Worm (Caenorhabditis elegans): ENCODE data around the gene ZK822.10.

DNA sequence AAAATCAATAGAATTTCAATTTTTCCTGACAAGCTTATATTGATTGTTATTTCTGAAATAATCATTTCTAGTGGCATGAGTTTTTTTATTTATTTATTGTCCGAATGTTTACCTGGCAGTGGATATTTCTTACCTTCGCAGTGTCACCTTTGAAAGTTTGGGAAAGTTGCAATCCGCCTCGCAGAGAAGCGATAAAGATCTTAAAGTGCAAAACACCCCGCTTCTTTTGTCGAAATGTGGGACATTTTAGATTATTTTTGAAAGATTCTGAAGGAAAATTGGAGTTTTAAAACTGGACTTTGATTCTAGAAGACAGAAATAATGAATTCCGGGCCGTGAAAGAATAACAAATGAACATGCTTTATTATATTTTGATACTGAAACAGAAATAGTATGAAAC is 8.2 kb upstream of the ZK822.10 start:
- no peak for TF ChIP-seq hmg-4 (GFP tag; optimal IDR thresholded peaks at IDR 0.05)
- no peak for TF ChIP-seq tra-4 (tag; optimal IDR thresholded peaks at IDR 0.05)
- TF ChIP-seq ama-1 (optimal IDR thresholded peaks at IDR 0.05), result no peak
- TF ChIP-seq flt-1 (GFP tag; IDR thresholded peaks at IDR 0.05), result no peak
- TF ChIP-seq hnd-1 (tag; optimal IDR thresholded peaks at IDR 0.05), result no peak
- no peak for TF ChIP-seq hmbx-1 (tag; optimal IDR thresholded peaks at IDR 0.05)
- TF ChIP-seq pes-1 (GFP tag; IDR thresholded peaks at IDR 0.05), result no peak
- no peak for TF ChIP-seq F13C5.2 (tag; optimal IDR thresholded peaks at IDR 0.05)
- no peak for TF ChIP-seq aly-1 (tag; optimal IDR thresholded peaks at IDR 0.05)
- TF ChIP-seq ceh-36 (tag; optimal IDR thresholded peaks at IDR 0.05), result no peak
- TF ChIP-seq scrt-1 (GFP tag; IDR thresholded peaks at IDR 0.05), result no peak
- TF ChIP-seq sea-1 (GFP tag; conservative IDR thresholded peaks at IDR 0.05), result no peak
- TF ChIP-seq tbx-11 (GFP tag; IDR thresholded peaks at IDR 0.05), result no peak
- TF ChIP-seq tbx-37 (GFP tag; conservative IDR thresholded peaks at IDR 0.05), result no peak
